Worm (Caenorhabditis elegans): Measurements from ENCODE around the gene abu-15.

Gene abu-15

DNA sequence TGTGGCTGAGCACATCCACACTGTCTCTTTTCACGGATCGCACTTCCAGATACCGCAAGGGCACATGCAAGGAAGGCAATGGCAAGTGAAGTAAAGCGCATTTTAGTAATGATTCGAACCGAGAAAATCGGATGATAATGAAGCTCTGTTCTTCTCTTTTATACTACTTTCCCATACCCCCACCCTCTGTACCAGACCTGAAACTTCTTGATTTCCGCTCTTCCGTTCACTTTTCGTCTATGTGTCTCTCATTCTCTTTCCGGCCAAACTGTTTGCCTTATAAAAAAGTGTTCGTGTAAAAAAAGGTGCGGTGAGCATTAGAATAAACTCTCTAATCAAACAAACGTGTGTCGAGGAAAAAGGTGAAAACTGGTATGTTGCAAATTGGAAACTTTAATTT lies 3.4 kb downstream of the abu-15 start, which contains the start of gene abu-6:
Gene abu-6, minus strand, starts transcription at position 101 of the 400 bp plus-strand sequence.
- TF ChIP-seq hnd-1 (tag; optimal IDR thresholded peaks at IDR 0.05) (no peak), sea-1 (GFP tag; conservative IDR thresholded peaks at IDR 0.05) (no peak), ama-1 (optimal IDR thresholded peaks at IDR 0.05) (no peak), ets-7 (tag; optimal IDR thresholded peaks at IDR 0.05) (no peak)

DNA sequence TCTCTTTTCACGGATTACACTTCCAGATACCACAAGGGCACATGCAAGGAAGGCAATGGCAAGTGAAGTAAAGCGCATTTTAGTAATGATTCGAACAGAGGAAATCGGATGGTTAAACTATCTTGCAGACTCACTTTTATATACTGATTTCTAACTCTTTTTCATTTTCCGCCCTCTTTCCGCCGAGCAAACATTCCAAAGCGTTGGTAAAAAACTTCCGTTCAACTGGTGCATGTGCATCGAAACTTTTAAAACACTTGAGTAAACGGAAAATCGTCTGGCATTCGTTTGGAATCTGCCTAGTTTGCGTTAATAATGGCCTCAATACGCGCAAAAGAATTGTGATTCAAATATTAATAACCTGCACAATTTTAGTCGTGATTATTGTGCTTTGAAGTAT lies 6.3 kb downstream of the abu-15 start, which contains the start of gene abu-7:
Gene abu-7, minus strand, starts transcription at position 101 of the 400 bp plus-strand sequence.
- no peak for TF ChIP-seq B0310.2 (tag; optimal IDR thresholded peaks at IDR 0.05)
- TF ChIP-seq sea-1 (GFP tag; conservative IDR thresholded peaks at IDR 0.05), result no peak
- TF ChIP-seq scrt-1 (GFP tag; IDR thresholded peaks at IDR 0.05), result no peak
- no peak for TF ChIP-seq F13C5.2 (tag; optimal IDR thresholded peaks at IDR 0.05)
- no peak for TF ChIP-seq ceh-13 (GFP tag; optimal IDR thresholded peaks at IDR 0.05)
- TF ChIP-seq hmg-4 (GFP tag; optimal IDR thresholded peaks at IDR 0.05), result no peak
- no peak for TF ChIP-seq hmbx-1 (tag; optimal IDR thresholded peaks at IDR 0.05)
- TF ChIP-seq ama-1 (optimal IDR thresholded peaks at IDR 0.05), result no peak
- TF ChIP-seq ets-7 (tag; optimal IDR thresholded peaks at IDR 0.05), result no peak

DNA sequence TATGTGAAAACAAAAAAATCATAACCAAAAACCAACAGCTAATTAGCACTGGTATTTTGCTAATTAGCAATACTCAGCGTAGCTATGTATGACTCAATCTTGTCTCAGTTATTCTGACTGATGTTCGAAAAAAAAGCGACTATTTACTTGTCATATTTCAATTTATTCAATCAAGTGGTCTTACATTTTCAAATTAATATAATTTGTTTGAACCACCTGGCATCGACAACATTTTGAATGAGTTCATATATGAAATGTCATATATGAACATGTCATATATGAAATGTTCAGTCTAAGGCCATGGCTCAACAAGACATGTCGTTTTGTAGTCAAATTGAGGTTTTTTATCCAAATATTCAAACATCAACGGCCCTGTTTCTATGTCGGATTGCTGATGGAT lies 7.0 kb downstream of the abu-15 start, which contains the start of gene srw-140:
Gene srw-140, plus strand, starts transcription at position 301 of the 400 bp plus-strand sequence.
- TF ChIP-seq hmbx-1 (tag; optimal IDR thresholded peaks at IDR 0.05) (no peak), B0310.2 (tag; optimal IDR thresholded peaks at IDR 0.05) (no peak), tbx-11 (GFP tag; IDR thresholded peaks at IDR 0.05) (no peak), ceh-13 (GFP tag; optimal IDR thresholded peaks at IDR 0.05) (no peak)

DNA sequence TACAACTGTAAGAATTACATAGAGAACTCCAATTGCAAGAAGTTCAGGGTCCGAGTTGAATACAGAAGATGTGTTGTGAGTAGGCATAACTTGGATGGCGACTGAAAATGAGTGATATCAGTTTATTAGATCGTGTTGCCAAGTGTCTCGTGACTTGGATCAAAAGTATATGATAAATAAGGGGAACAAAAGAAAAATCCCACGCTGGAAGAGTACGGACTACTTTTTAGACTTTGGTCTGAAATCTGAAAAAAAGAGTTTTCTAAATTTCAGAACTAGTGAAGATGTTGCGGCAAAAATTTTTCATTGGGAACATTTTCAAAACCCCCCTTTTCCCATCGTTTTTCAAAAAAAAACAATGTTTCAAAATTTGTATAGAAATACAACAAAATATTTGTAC lies 11.2 kb downstream of the abu-15 start, which contains the start of gene srt-64:
Gene srt-64, minus strand, starts transcription at position 101 of the 400 bp plus-strand sequence.
- TF ChIP-seq ets-7 (tag; optimal IDR thresholded peaks at IDR 0.05), result no peak
- no peak for TF ChIP-seq scrt-1 (GFP tag; IDR thresholded peaks at IDR 0.05)
- TF ChIP-seq ceh-13 (GFP tag; optimal IDR thresholded peaks at IDR 0.05), result no peak
- no peak for TF ChIP-seq tra-4 (tag; optimal IDR thresholded peaks at IDR 0.05)
- TF ChIP-seq B0310.2 (tag; optimal IDR thresholded peaks at IDR 0.05), result no peak
- TF ChIP-seq ama-1 (optimal IDR thresholded peaks at IDR 0.05), result no peak
- TF ChIP-seq hnd-1 (tag; optimal IDR thresholded peaks at IDR 0.05), result no peak

DNA sequence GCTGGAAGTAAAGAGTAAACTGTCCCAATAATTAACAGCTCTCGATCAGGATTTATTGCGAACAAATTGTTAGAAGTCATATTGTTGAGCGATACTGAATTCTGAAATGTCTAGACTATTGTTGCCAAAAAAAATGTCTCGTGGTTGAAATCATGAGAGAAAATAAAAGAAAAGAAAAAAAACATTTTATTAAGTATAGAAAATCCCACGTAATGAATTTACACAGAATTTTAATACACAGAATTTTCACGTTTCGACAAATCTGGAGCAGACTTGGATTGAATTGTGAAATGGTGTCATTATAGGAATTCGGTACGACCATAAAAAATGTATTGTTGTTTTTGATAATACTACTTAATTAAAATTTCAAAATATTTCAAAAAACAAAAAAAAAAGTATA lies 14.4 kb downstream of the abu-15 start, which contains the start of gene srt-65:
Gene srt-65, minus strand, starts transcription at position 101 of the 400 bp plus-strand sequence.
- no peak for TF ChIP-seq tbx-11 (GFP tag; IDR thresholded peaks at IDR 0.05)
- TF ChIP-seq hnd-1 (tag; optimal IDR thresholded peaks at IDR 0.05), result no peak
- no peak for TF ChIP-seq ceh-13 (GFP tag; optimal IDR thresholded peaks at IDR 0.05)
- no peak for TF ChIP-seq scrt-1 (GFP tag; IDR thresholded peaks at IDR 0.05)
- no peak for TF ChIP-seq tbx-37 (GFP tag; conservative IDR thresholded peaks at IDR 0.05)
- TF ChIP-seq ceh-36 (tag; optimal IDR thresholded peaks at IDR 0.05), result no peak
- no peak for TF ChIP-seq aly-1 (tag; optimal IDR thresholded peaks at IDR 0.05)
- TF ChIP-seq hmbx-1 (tag; optimal IDR thresholded peaks at IDR 0.05), result no peak
- TF ChIP-seq flt-1 (GFP tag; IDR thresholded peaks at IDR 0.05), result no peak

DNA sequence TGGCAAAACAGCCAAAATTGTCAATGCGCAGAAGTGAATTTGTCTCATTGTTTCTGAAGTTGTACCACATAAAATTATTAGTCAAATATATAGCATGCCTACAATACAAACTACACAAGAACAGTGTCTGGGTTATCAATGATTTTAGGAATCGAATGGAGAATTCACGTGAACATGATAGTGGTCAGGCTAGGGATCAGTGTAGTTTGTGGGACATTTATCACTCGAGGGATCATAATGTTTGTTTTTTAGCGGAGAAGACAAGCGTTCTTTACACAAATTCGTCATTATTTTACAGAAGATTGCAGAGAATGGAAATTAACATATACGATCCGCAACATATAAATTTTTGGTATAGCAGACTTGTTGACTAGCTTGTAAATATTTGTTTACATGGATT lies 18.8 kb downstream of the abu-15 start, which contains the start of gene ugt-51:
Gene ugt-51, minus strand, starts transcription at position 101 of the 400 bp plus-strand sequence.
- no peak for TF ChIP-seq tbx-11 (GFP tag; IDR thresholded peaks at IDR 0.05)
- TF ChIP-seq ets-7 (tag; optimal IDR thresholded peaks at IDR 0.05), result no peak
- no peak for TF ChIP-seq pes-1 (GFP tag; IDR thresholded peaks at IDR 0.05)
- no peak for TF ChIP-seq hmg-4 (GFP tag; optimal IDR thresholded peaks at IDR 0.05)
- no peak for TF ChIP-seq ama-1 (optimal IDR thresholded peaks at IDR 0.05)
- no peak for TF ChIP-seq aly-1 (tag; optimal IDR thresholded peaks at IDR 0.05)
- TF ChIP-seq ceh-36 (tag; optimal IDR thresholded peaks at IDR 0.05), result no peak
- TF ChIP-seq tbx-37 (GFP tag; conservative IDR thresholded peaks at IDR 0.05), result no peak
- TF ChIP-seq scrt-1 (GFP tag; IDR thresholded peaks at IDR 0.05), result no peak
- no peak for TF ChIP-seq ceh-13 (GFP tag; optimal IDR thresholded peaks at IDR 0.05)
- no peak for TF ChIP-seq flt-1 (GFP tag; IDR thresholded peaks at IDR 0.05)
- no peak for TF ChIP-seq hnd-1 (tag; optimal IDR thresholded peaks at IDR 0.05)
- TF ChIP-seq F13C5.2 (tag; optimal IDR thresholded peaks at IDR 0.05), result no peak
- no peak for TF ChIP-seq hmbx-1 (tag; optimal IDR thresholded peaks at IDR 0.05)
- no peak for TF ChIP-seq sea-1 (GFP tag; conservative IDR thresholded peaks at IDR 0.05)
- TF ChIP-seq B0310.2 (tag; optimal IDR thresholded peaks at IDR 0.05), result no peak
- no peak for TF ChIP-seq tra-4 (tag; optimal IDR thresholded peaks at IDR 0.05)

DNA sequence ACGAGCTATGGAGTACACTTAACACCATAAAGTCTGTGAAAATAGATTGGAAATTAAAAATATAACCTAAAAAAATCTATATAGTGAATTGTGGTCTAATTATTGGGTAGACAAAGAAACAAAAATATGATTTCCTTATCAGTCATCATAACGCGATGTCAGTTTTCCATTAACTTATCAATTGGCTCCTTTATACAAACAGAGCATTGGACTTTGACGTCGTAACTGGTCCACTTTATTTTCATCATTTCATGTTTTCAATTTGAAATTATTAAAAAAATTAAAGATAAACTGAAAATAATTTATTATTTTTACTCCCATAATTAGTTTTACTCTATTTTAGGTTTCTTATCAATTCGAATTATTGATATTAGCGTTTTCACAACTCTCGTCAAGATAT lies 19.6 kb downstream of the abu-15 start:
- TF ChIP-seq sea-1 (GFP tag; conservative IDR thresholded peaks at IDR 0.05) (no peak), F13C5.2 (tag; optimal IDR thresholded peaks at IDR 0.05) (no peak), hmg-4 (GFP tag; optimal IDR thresholded peaks at IDR 0.05) (no peak), tbx-11 (GFP tag; IDR thresholded peaks at IDR 0.05) (no peak), B0310.2 (tag; optimal IDR thresholded peaks at IDR 0.05) (no peak), scrt-1 (GFP tag; IDR thresholded peaks at IDR 0.05) (no peak), ceh-13 (GFP tag; optimal IDR thresholded peaks at IDR 0.05) (no peak), flt-1 (GFP tag; IDR thresholded peaks at IDR 0.05) (no peak), pes-1 (GFP tag; IDR thresholded peaks at IDR 0.05) (no peak), tra-4 (tag; optimal IDR thresholded peaks at IDR 0.05) (no peak)

DNA sequence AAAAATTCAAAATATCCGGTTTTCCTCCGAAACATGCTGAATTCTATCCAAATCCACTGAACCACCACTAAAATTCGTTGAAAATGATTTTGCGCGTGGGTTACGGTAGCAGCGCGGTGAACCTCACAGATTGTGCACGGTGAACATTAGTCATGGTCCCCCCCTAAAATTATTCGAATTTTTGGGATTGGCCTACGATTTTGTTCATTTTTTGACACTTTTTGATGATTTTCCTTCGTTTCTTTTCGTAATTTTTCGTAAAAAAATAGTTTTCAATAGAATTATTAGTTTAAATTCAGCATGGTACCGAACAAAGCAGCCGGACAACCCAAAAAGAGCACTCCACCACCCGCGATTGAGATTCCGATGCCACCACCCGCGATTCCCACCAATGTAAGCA lies 23.2 kb downstream of the abu-15 start, which contains the start of gene C03A7.2:
Gene C03A7.2, plus strand, starts transcription at position 301 of the 400 bp plus-strand sequence.
- TF ChIP-seq tra-4 (tag; optimal IDR thresholded peaks at IDR 0.05) (no peak), ets-7 (tag; optimal IDR thresholded peaks at IDR 0.05) (no peak), aly-1 (tag; optimal IDR thresholded peaks at IDR 0.05) (no peak), hmbx-1 (tag; optimal IDR thresholded peaks at IDR 0.05) (no peak), hmg-4 (GFP tag; optimal IDR thresholded peaks at IDR 0.05) (no peak), B0310.2 (tag; optimal IDR thresholded peaks at IDR 0.05) (no peak), F13C5.2 (tag; optimal IDR thresholded peaks at IDR 0.05) (no peak), tbx-37 (GFP tag; conservative IDR thresholded peaks at IDR 0.05) (no peak), hnd-1 (tag; optimal IDR thresholded peaks at IDR 0.05) (no peak), pes-1 (GFP tag; IDR thresholded peaks at IDR 0.05) (no peak), tbx-11 (GFP tag; IDR thresholded peaks at IDR 0.05) (no peak), ceh-36 (tag; optimal IDR thresholded peaks at IDR 0.05) (no peak), scrt-1 (GFP tag; IDR thresholded peaks at IDR 0.05) (no peak), flt-1 (GFP tag; IDR thresholded peaks at IDR 0.05) (no peak), ceh-13 (GFP tag; optimal IDR thresholded peaks at IDR 0.05) (no peak)
